Fruit fly (Drosophila melanogaster) whole organism, adult: ENCODE measurements around the gene fz2.

ENCODE experiments used
- CG12768 ChIP-seq: fragments of 200-800 bp; sonication (Bioruptor generic); optimal IDR thresholded peaks from 2 replicates; lab custom pipeline; 2017; ENCODE audit warnings: missing biosample characterization, missing genetic modification characterization, mild to moderate bottlenecking, moderate library complexity, missing genetic modification reagents
- CG5204 ChIP-seq: fragments of 200-800 bp; sonication (Bioruptor generic); optimal IDR thresholded peaks from 2 replicates; lab custom pipeline; 2016; ENCODE audit warnings: missing biosample characterization, missing genetic modification characterization

dm6 chr3L:19177929-19178328 is 57.2 kb downstream of the fz2 start:
- no peak for TF ChIP-seq CG5204 (GFP tag; lab: Kevin White, UChicago)
- TF ChIP-seq CG12768: no peak
